Worm (Caenorhabditis elegans) whole organism, young adult: ENCODE measurements around the gene kat-1.
A peak's percentile ranks its signal among the peaks of the same experiment; 100 is the strongest.

Source experiments
- F10E7.11 ChIP-seq: sonication (generic microtip); optimal IDR thresholded peaks from 2 replicates; lab custom pipeline; 2017; ENCODE audit warnings: mild to moderate bottlenecking, missing genetic modification characterization, moderate library complexity, missing compliant biosample characterization
- F49E8.2 ChIP-seq: sonication (generic microtip); optimal IDR thresholded peaks from 3 replicates; lab custom pipeline; 2017; ENCODE audit warnings: missing genetic modification characterization, mild to moderate bottlenecking, missing compliant biosample characterization, antibody characterized with exemption, moderate library complexity; ENCODE audit not compliant: insufficient read depth
- F55B11.4 ChIP-seq: sonication (generic microtip); optimal IDR thresholded peaks from 2 replicates; lab custom pipeline; 2016; ENCODE audit warnings: missing compliant biosample characterization, missing genetic modification characterization, borderline replicate concordance; ENCODE audit not compliant: insufficient read depth
- F57C9.4 ChIP-seq: sonication (generic microtip); optimal IDR thresholded peaks from 2 replicates; lab custom pipeline; 2017; ENCODE audit warnings: mild to moderate bottlenecking, missing genetic modification characterization, missing compliant biosample characterization
- K11D2.4 ChIP-seq: fragments of 200-800 bp; sonication (Bioruptor generic); IDR thresholded peaks from 2 replicates; pipeline ENCODE4 v1.3.6; 2022; ENCODE audit warnings: missing genetic modification reagents, missing genetic modification characterization, missing compliant biosample characterization
- T26A5.8 ChIP-seq: sonication (generic microtip); optimal IDR thresholded peaks from 2 replicates; lab custom pipeline; 2016; ENCODE audit warnings: missing genetic modification characterization, missing compliant biosample characterization
- Y53G8AR.9 ChIP-seq: fragments of 200-800 bp; sonication (Bioruptor generic); conservative IDR thresholded peaks from 2 replicates; pipeline ENCODE4 v1.3.6; 2022; ENCODE audit warnings: missing genetic modification reagents, missing genetic modification characterization, missing compliant biosample characterization
- Y67H2A.10 ChIP-seq: fragments of 200-800 bp; sonication (Bioruptor generic); conservative IDR thresholded peaks from 2 replicates; pipeline ENCODE4 v1.3.6; 2022; ENCODE audit warnings: missing genetic modification reagents, missing genetic modification characterization, missing compliant biosample characterization
- aptf-2 ChIP-seq: fragments of 200-800 bp; sonication (Bioruptor generic); conservative IDR thresholded peaks from 2 replicates; pipeline ENCODE4 v1.3.6; 2022; ENCODE audit warnings: missing genetic modification reagents, missing genetic modification characterization, missing compliant biosample characterization
- aptf-3 ChIP-seq: fragments of 200-800 bp; sonication (Bioruptor generic); IDR thresholded peaks from 2 replicates; pipeline ENCODE4 v1.3.6; 2022; ENCODE audit warnings: missing genetic modification characterization, missing compliant biosample characterization
- atf-7 ChIP-seq: sonication (generic microtip); optimal IDR thresholded peaks from 2 replicates; lab custom pipeline; 2017; ENCODE audit warnings: mild to moderate bottlenecking, missing genetic modification characterization, missing compliant biosample characterization
- athp-1 ChIP-seq: sonication (generic microtip); optimal IDR thresholded peaks from 2 replicates; lab custom pipeline; 2017; ENCODE audit warnings: mild to moderate bottlenecking, missing genetic modification characterization, missing compliant biosample characterization
- bed-1 ChIP-seq: fragments of 200-800 bp; sonication (Bioruptor generic); IDR thresholded peaks from 2 replicates; pipeline ENCODE4 v1.3.6; 2022; ENCODE audit warnings: missing genetic modification reagents, missing genetic modification characterization, missing compliant biosample characterization
- bed-2 ChIP-seq: fragments of 200-800 bp; sonication (Bioruptor generic); IDR thresholded peaks from 2 replicates; pipeline ENCODE4 v1.3.6; 2022; ENCODE audit warnings: missing genetic modification reagents, missing genetic modification characterization, missing compliant biosample characterization
- ceh-27 ChIP-seq: fragments of 200-800 bp; sonication (Bioruptor generic); optimal IDR thresholded peaks from 2 replicates; lab custom pipeline; 2018; ENCODE audit warnings: mild to moderate bottlenecking, missing genetic modification characterization, moderate library complexity, missing compliant biosample characterization
- chd-7 ChIP-seq: sonication (generic microtip); optimal IDR thresholded peaks from 2 replicates; lab custom pipeline; 2016; ENCODE audit warnings: mild to moderate bottlenecking, missing genetic modification characterization, moderate library complexity, missing compliant biosample characterization
- die-1 ChIP-seq: sonication (generic microtip); optimal IDR thresholded peaks from 2 replicates; lab custom pipeline; 2016; ENCODE audit warnings: missing genotype, mild to moderate bottlenecking, missing genetic modification characterization, missing compliant biosample characterization
- efl-1 ChIP-seq: fragments of 150-350 bp; optimal IDR thresholded peaks from 2 replicates; lab custom pipeline; 2014; ENCODE audit warnings: missing biosample characterization, missing genetic modification reagents, missing genetic modification characterization
- egl-18 ChIP-seq: fragments of 200-800 bp; sonication (Bioruptor generic); IDR thresholded peaks from 2 replicates; pipeline ENCODE4 v1.3.6; 2022; ENCODE audit warnings: missing genetic modification reagents, missing genetic modification characterization, missing compliant biosample characterization
- egl-44 ChIP-seq: fragments of 200-800 bp; sonication (Bioruptor generic); IDR thresholded peaks from 2 replicates; pipeline ENCODE4 v1.3.6; 2022; ENCODE audit warnings: missing genetic modification reagents, missing genetic modification characterization, missing compliant biosample characterization
- ekl-4 ChIP-seq: fragments of 200-800 bp; sonication (Bioruptor generic); IDR thresholded peaks from 2 replicates; pipeline ENCODE4 v1.3.6; 2022; ENCODE audit warnings: missing genetic modification reagents, missing genetic modification characterization, missing compliant biosample characterization
- fkh-3 ChIP-seq: sonication (generic microtip); optimal IDR thresholded peaks from 2 replicates; lab custom pipeline; 2016; ENCODE audit warnings: mild to moderate bottlenecking, missing genetic modification characterization, missing compliant biosample characterization
- him-1 ChIP-seq: sonication (generic microtip); optimal IDR thresholded peaks from 2 replicates; lab custom pipeline; 2016; ENCODE audit warnings: missing genotype, missing genetic modification reagents, missing genetic modification characterization, missing compliant biosample characterization
- hlh-12 ChIP-seq: sonication (generic microtip); optimal IDR thresholded peaks from 2 replicates; lab custom pipeline; 2016; ENCODE audit warnings: missing genetic modification characterization, missing compliant biosample characterization
- hmg-1.2 ChIP-seq: fragments of 200-800 bp; sonication (Bioruptor generic); IDR thresholded peaks from 2 replicates; pipeline ENCODE4 v1.3.6; 2022; ENCODE audit warnings: missing genetic modification reagents, missing genetic modification characterization, missing compliant biosample characterization
- hmg-20 ChIP-seq: fragments of 200-800 bp; sonication (Bioruptor generic); IDR thresholded peaks from 2 replicates; pipeline ENCODE4 v1.3.6; 2022; ENCODE audit warnings: missing genetic modification reagents, missing genetic modification characterization, missing compliant biosample characterization
- let-526 ChIP-seq: fragments of 200-800 bp; sonication (Bioruptor generic); IDR thresholded peaks from 2 replicates; pipeline ENCODE4 v1.3.6; 2022; ENCODE audit warnings: missing genetic modification reagents, missing genetic modification characterization, missing compliant biosample characterization
- lin-54 ChIP-seq: fragments of 200-800 bp; sonication (Bioruptor generic); optimal IDR thresholded peaks from 2 replicates; lab custom pipeline; 2018; ENCODE audit warnings: mild to moderate bottlenecking, missing genetic modification characterization, missing compliant biosample characterization
- madf-10 ChIP-seq: sonication (generic microtip); optimal IDR thresholded peaks from 2 replicates; lab custom pipeline; 2016; ENCODE audit warnings: mild to moderate bottlenecking, missing genetic modification characterization, missing compliant biosample characterization
- madf-3 ChIP-seq: fragments of 200-800 bp; sonication (Bioruptor generic); IDR thresholded peaks from 2 replicates; pipeline ENCODE4 v1.3.6; 2022; ENCODE audit warnings: missing genetic modification reagents, missing genetic modification characterization, missing compliant biosample characterization
- madf-6 ChIP-seq: fragments of 200-800 bp; sonication (Bioruptor generic); IDR thresholded peaks from 2 replicates; pipeline ENCODE4 v1.3.6; 2022; ENCODE audit warnings: missing genetic modification reagents, missing genetic modification characterization, missing compliant biosample characterization
- mcd-1 ChIP-seq: fragments of 200-800 bp; sonication (Bioruptor generic); IDR thresholded peaks from 2 replicates; pipeline ENCODE4 v1.3.6; 2022; ENCODE audit warnings: missing genetic modification reagents, missing genetic modification characterization, missing compliant biosample characterization
- mxl-1 ChIP-seq: sonication (generic microtip); optimal IDR thresholded peaks from 2 replicates; lab custom pipeline; 2016; ENCODE audit warnings: missing genetic modification characterization, missing compliant biosample characterization
- nfya-2 ChIP-seq: fragments of 200-800 bp; sonication (Bioruptor generic); IDR thresholded peaks from 2 replicates; pipeline ENCODE4 v1.3.6; 2022; ENCODE audit warnings: missing genetic modification reagents, missing genetic modification characterization, missing compliant biosample characterization
- nfyb-1 ChIP-seq: fragments of 200-800 bp; sonication (Bioruptor generic); IDR thresholded peaks from 2 replicates; pipeline ENCODE4 v1.3.6; 2022; ENCODE audit warnings: missing genetic modification reagents, missing genetic modification characterization, missing compliant biosample characterization
- nhr-80 ChIP-seq: sonication (generic microtip); optimal IDR thresholded peaks from 2 replicates; lab custom pipeline; 2016; ENCODE audit warnings: missing genetic modification characterization, missing compliant biosample characterization
- rcor-1 ChIP-seq: fragments of 200-800 bp; sonication (Bioruptor generic); IDR thresholded peaks from 2 replicates; pipeline ENCODE4 v1.3.6; 2022; ENCODE audit warnings: missing genetic modification reagents, missing genetic modification characterization, missing compliant biosample characterization
- rec-8 ChIP-seq, 2 experiments: sonication (generic microtip); optimal IDR thresholded peaks; 2 replicates each; lab custom pipeline; 2016; ENCODE audit warnings: mild to moderate bottlenecking in 2 of 2, missing genetic modification characterization in 2 of 2, missing genetic modification reagents in 2 of 2, missing genotype in 2 of 2, missing biosample characterization in 1 of 2, missing compliant biosample characterization in 1 of 2, moderate library complexity in 1 of 2
- snpc-4 ChIP-seq, 5 experiments: fragments of 150-350 bp in 1 of 5; sonication (generic microtip) in 4 of 5; optimal IDR thresholded peaks; 2 replicates each; lab custom pipeline; 2014 to 2018; ENCODE audit warnings: missing genetic modification characterization in 5 of 5, missing biosample characterization in 3 of 5, antibody characterized with exemption in 2 of 5, mild to moderate bottlenecking in 2 of 5, missing compliant biosample characterization in 2 of 5, missing genotype in 2 of 5, moderate library complexity in 2 of 5, missing genetic modification reagents in 1 of 5
- sptf-2 ChIP-seq: fragments of 200-800 bp; sonication (Bioruptor generic); optimal IDR thresholded peaks from 2 replicates; lab custom pipeline; 2018; ENCODE audit warnings: mild to moderate bottlenecking, missing genetic modification characterization, missing compliant biosample characterization
- tbp1 ChIP-seq: fragments of 200-800 bp; sonication (Bioruptor generic); optimal IDR thresholded peaks from 2 replicates; lab custom pipeline; 2018; ENCODE audit warnings: mild to moderate bottlenecking, missing genetic modification characterization, missing compliant biosample characterization
- ztf-18 ChIP-seq: sonication (generic microtip); optimal IDR thresholded peaks from 2 replicates; lab custom pipeline; 2016; ENCODE audit warnings: missing genotype, mild to moderate bottlenecking, missing genetic modification characterization, missing compliant biosample characterization
- ztf-26 ChIP-seq: sonication (generic microtip); optimal IDR thresholded peaks from 2 replicates; lab custom pipeline; 2017; ENCODE audit warnings: missing genetic modification characterization, missing compliant biosample characterization
- ztf-6 ChIP-seq: fragments of 200-800 bp; sonication (Bioruptor generic); IDR thresholded peaks from 2 replicates; pipeline ENCODE4 v1.3.6; 2022; ENCODE audit warnings: missing genetic modification reagents, missing genetic modification characterization, missing compliant biosample characterization

The kat-1 gene

DNA sequence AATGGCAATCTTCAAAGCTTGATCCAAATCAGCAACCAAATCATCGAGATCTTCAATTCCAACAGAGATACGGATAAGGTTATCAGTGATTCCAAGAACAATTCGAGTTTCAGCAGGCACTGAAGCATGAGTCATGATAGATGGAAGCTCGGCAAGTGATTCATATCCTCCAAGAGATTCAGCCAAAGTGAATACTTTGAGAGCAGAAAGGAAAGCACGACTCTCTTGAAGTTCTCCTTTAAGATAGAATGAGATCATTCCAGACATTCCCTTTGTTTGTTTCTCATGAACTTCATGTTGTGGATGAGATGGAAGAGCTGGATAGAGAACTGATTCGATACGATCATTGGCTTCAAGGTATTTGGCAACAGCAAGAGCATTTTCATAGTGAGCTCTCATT is 17.3 kb upstream of the kat-1 start:
- TF ChIP-seq mcd-1 (GFP tag; lab: Robert Waterston, UW): 0 out of 2 replicates have a peak, but pooled peaks have one; percentile 12
- TF ChIP-seq egl-44 (GFP tag; lab: Robert Waterston, UW): 0 out of 2 replicates have a peak, but pooled peaks have one; percentile 17
- no peak for TF ChIP-seq fkh-3 (tag; lab: Kevin White, UChicago)
- TF ChIP-seq hmg-1.2 (GFP tag; lab: Robert Waterston, UW): no peak; the same call in 1 of the 2 replicates
- TF ChIP-seq him-1 (tag; lab: Kevin White, UChicago): peak; percentile 28
- TF ChIP-seq, all 124 proteins: peak for 3

DNA sequence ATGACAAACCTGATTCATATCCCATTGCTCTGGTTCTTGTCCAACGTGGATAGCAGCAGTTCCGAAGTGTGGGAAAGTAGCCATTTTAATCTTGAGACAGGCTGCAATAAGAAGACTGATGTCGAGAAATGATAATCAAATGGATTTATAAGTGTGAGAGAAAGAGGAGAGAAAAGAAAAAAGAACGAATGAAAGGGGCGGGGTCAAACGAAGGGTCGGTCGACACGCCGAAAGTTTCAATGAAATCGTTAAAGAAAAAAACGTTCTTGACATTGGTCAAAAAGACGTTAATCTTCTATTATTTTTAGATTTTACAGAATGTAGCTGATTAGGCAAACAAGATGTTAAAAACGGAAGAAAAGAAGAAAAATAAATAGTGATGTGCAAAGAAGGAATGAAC is 15.8 kb upstream of the kat-1 start, which contains the start of gene cth-2:
TSS of gene cth-2 (minus strand) at position 101 of the 400 bp plus-strand sequence.
- TF ChIP-seq nhr-80 (peak; percentile 8), lin-54 (GFP tag; lab: Kevin White, UChicago) (no peak)

DNA sequence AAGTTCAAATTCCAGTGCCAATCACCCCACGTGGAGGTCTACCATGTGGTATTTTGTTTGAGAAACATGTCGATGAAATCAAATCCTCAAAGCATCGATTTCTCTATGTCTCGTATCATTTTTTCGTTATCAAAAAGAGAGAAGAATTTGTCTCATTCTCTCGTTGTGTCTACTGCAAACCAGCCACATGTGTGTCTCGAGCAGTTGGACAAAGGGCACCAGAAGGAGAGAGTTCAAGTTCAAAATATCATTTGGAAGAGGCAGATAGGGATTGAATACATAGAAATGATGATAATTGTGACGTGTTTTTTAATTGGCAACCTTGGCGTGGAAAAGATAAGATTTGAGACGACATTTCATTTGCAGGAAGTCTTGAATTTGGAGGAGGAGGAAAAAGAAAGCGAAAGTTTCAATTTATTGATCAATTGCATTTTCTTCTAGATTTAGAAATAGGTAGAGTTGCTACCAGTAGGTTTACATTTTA is 14.3 kb upstream of the kat-1 start:
- TF ChIP-seq hmg-20 (no peak), ztf-26 (peak; percentile 36), snpc-4 (GFP tag; optimal IDR thresholded peaks at IDR 0.05; lab: Kevin White, UChicago) (no peak), snpc-4 (tag; optimal IDR thresholded peaks at IDR 0.05; lab: Kevin White, UChicago) (no peak), die-1 (tag; lab: Kevin White, UChicago) (peak; percentile 3), bed-2 (GFP tag; lab: Robert Waterston, UW) (no peak), madf-10 (tag; lab: Kevin White, UChicago) (no peak), ekl-4 (GFP tag; lab: Robert Waterston, UW) (no peak), madf-3 (GFP tag; lab: Robert Waterston, UW) (no peak), lin-54 (GFP tag; lab: Kevin White, UChicago) (peak; percentile 29), rec-8 (tag; optimal IDR thresholded peaks at IDR 0.05; lab: Kevin White, UChicago) (no peak), chd-7 (no peak), egl-18 (GFP tag; lab: Robert Waterston, UW) (no peak), let-526 (GFP tag; lab: Robert Waterston, UW) (0 out of 2 replicates have a peak, but pooled peaks have one; percentile 21), F57C9.4 (no peak), atf-7 (tag; lab: Kevin White, UChicago) (no peak), T26A5.8 (tag; lab: Kevin White, UChicago) (no peak), bed-1 (GFP tag; lab: Robert Waterston, UW) (no peak), nfya-2 (GFP tag; lab: Robert Waterston, UW) (no peak), nfyb-1 (GFP tag; lab: Robert Waterston, UW) (no peak; the same call in 1 of the 2 replicates), aptf-2 (GFP tag; lab: Robert Waterston, UW) (no peak), ztf-6 (GFP tag; lab: Robert Waterston, UW) (no peak), rcor-1 (no peak), ceh-27 (GFP tag; lab: Kevin White, UChicago) (no peak), madf-6 (no peak), F55B11.4 (tag; lab: Kevin White, UChicago) (no peak), Y53G8AR.9 (GFP tag; lab: Robert Waterston, UW) (no peak), F10E7.11 (no peak), athp-1 (tag; lab: Kevin White, UChicago) (no peak), mxl-1 (tag; lab: Kevin White, UChicago) (no peak), Y67H2A.10 (GFP tag; lab: Robert Waterston, UW) (no peak), ztf-18 (tag; lab: Kevin White, UChicago) (no peak), F49E8.2 (tag; lab: Kevin White, UChicago) (no peak), egl-44 (GFP tag; lab: Robert Waterston, UW) (no peak), hlh-12 (tag; lab: Kevin White, UChicago) (no peak), him-1 (tag; lab: Kevin White, UChicago) (no peak), tbp1 (GFP tag; lab: Kevin White, UChicago) (no peak), K11D2.4 (GFP tag; lab: Robert Waterston, UW) (no peak), sptf-2 (GFP tag; lab: Kevin White, UChicago) (no peak), efl-1 (no peak), aptf-3 (GFP tag; lab: Robert Waterston, UW) (no peak)
